Worm (Caenorhabditis elegans): ENCODE measurements around the gene Y57A10B.7.

DNA sequence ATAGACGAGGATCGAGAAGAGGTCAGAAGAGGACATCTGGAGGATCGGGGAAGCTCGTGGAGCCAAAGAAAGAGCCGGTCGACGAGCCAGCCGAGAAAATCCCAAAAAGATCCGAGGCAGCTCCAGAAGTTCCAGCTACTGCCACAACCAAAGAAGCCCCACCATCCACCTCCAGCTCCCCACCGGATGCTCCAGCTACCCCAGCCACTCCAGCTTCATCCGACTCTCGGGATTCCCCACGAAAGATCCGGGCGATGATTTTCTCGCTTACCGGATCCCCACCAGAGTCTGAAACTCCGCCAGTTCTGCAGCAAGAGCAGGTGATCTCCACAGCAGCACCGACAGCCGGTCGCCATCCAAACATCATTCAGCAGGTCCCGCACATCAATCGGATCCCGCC is 50.7 kb downstream of the Y57A10B.7 start:
- TF ChIP-seq him-1 (tag; optimal IDR thresholded peaks at IDR 0.05) = no peak
- no peak for TF ChIP-seq W03F9.2 (tag; optimal IDR thresholded peaks at IDR 0.05)
- no peak for TF ChIP-seq dao-5 (tag; optimal IDR thresholded peaks at IDR 0.05)
